Fruit fly (Drosophila melanogaster): ENCODE data around the gene CG31913.

Gene CG31913

dm6 chr2L:5743537-5744148 lies 40.2 kb upstream of the CG31913 start (continued):
- peak; percentile 56; the same call in 1 of the 3 replicates for TF ChIP-seq ase (GFP tag; IDR thresholded peaks at IDR 0.05)
- peak; percentile 11; the same call in 1 of the 2 replicates for TF ChIP-seq E2f1 (GFP tag; IDR thresholded peaks at IDR 0.05)
- no peak for TF ChIP-seq oc (tag; optimal IDR thresholded peaks at IDR 0.05)
- peak; percentile 68 for TF ChIP-seq Rfx (GFP tag; IDR thresholded peaks at IDR 0.05)
- TF ChIP-seq hkb (optimal IDR thresholded peaks at IDR 0.05): no peak
- peak; percentile 55 for TF ChIP-seq hkb (GFP tag; IDR thresholded peaks at IDR 0.05)
- peak; percentile 11 for TF ChIP-seq bab2 (GFP tag; optimal IDR thresholded peaks at IDR 0.05)
- peak; percentile 10 for TF ChIP-seq CG2120 (GFP tag; optimal IDR thresholded peaks at IDR 0.05)
- peak; percentile 37; the same call in 1 of the 2 replicates for TF ChIP-seq Xrp1 (GFP tag; IDR thresholded peaks at IDR 0.05)
- 0 out of 2 replicates have a peak, but pooled peaks have one; percentile 13 for TF ChIP-seq Drgx (GFP tag; IDR thresholded peaks at IDR 0.05)
- TF ChIP-seq CG14441 (GFP tag; IDR thresholded peaks at IDR 0.05): peak; percentile 69
- peak; percentile 47; the same call in 1 of the 2 replicates for TF ChIP-seq HLH3B (GFP tag; IDR thresholded peaks at IDR 0.05)
- TF ChIP-seq CG12391 (tag; optimal IDR thresholded peaks at IDR 0.05): peak; percentile 21
- TF ChIP-seq ci (GFP tag; IDR thresholded peaks at IDR 0.05): peak; percentile 61; the same call in 2 of the 3 replicates
- peak in 1 of 2 experiments; percentile 62 for TF ChIP-seq Hr51 (GFP tag; optimal IDR thresholded peaks at IDR 0.05)
- no peak for TF ChIP-seq Doc2 (GFP tag; IDR thresholded peaks at IDR 0.05)
- TF ChIP-seq dysf (GFP tag; IDR thresholded peaks at IDR 0.05): peak; percentile 32; the same call in 1 of the 3 replicates
- peak; percentile 46 for TF ChIP-seq CG1603 (tag; optimal IDR thresholded peaks at IDR 0.05)
- TF ChIP-seq sc (optimal IDR thresholded peaks at IDR 0.05): no peak
- no peak for TF ChIP-seq sc (GFP tag; optimal IDR thresholded peaks at IDR 0.05)
- 0 out of 2 replicates have a peak, but pooled peaks have one; percentile 20 for TF ChIP-seq H2.0 (GFP tag; IDR thresholded peaks at IDR 0.05)
- TF ChIP-seq CG3065 (GFP tag; optimal IDR thresholded peaks at IDR 0.05): peak; percentile 38
- peak; percentile 38 for TF ChIP-seq CG12219 (GFP tag; optimal IDR thresholded peaks at IDR 0.05)
- peak; percentile 57 for TF ChIP-seq stc (GFP tag; IDR thresholded peaks at IDR 0.05)
- peak; percentile 0 for TF ChIP-seq CG10209 (GFP tag; optimal IDR thresholded peaks at IDR 0.05)
- no peak for TF ChIP-seq CG3281 (GFP tag; optimal IDR thresholded peaks at IDR 0.05)
- TF ChIP-seq fru (optimal IDR thresholded peaks at IDR 0.05): no peak
- peak; percentile 15 for TF ChIP-seq CG12769 (tag; optimal IDR thresholded peaks at IDR 0.05)
- TF ChIP-seq bsh (GFP tag; optimal IDR thresholded peaks at IDR 0.05): peak in 1 of 2 experiments; percentile 21
- TF ChIP-seq CG13296 (GFP tag; optimal IDR thresholded peaks at IDR 0.05): peak; percentile 15
- TF ChIP-seq CG30403 (GFP tag; optimal IDR thresholded peaks at IDR 0.05): peak; percentile 41
- TF ChIP-seq Hmr (GFP tag; optimal IDR thresholded peaks at IDR 0.05): peak; percentile 30
- TF ChIP-seq pan (optimal IDR thresholded peaks at IDR 0.05): no peak
- TF ChIP-seq pan (GFP tag; optimal IDR thresholded peaks at IDR 0.05 in 1 of 2, IDR thresholded peaks at IDR 0.05 in 1 of 2): peak in 1 of 2 experiments; percentile 60
- TF ChIP-seq sens (GFP tag): peak; percentile 73
- peak; percentile 28; the same call in 1 of the 2 replicates for TF ChIP-seq CG11696 (GFP tag; IDR thresholded peaks at IDR 0.05)
- no peak for TF ChIP-seq CG10565 (GFP tag; optimal IDR thresholded peaks at IDR 0.05)
- TF ChIP-seq Med (GFP tag): peak; percentile 60
- TF ChIP-seq CG14860 (GFP tag; IDR thresholded peaks at IDR 0.05; ENCODE audit: partially characterized antibody): no peak
- TF ChIP-seq Meics (GFP tag; optimal IDR thresholded peaks at IDR 0.05): peak; percentile 37
- no peak for TF ChIP-seq crc (GFP tag; optimal IDR thresholded peaks at IDR 0.05)
- TF ChIP-seq CG30431 (GFP tag; optimal IDR thresholded peaks at IDR 0.05): no peak
- no peak for TF ChIP-seq CG7963 (GFP tag; IDR thresholded peaks at IDR 0.05; ENCODE audit: partially characterized antibody)
- TF ChIP-seq CG10267 (tag; optimal IDR thresholded peaks at IDR 0.05): no peak
- peak; percentile 1 for TF ChIP-seq CG17568 (GFP tag; optimal IDR thresholded peaks at IDR 0.05)
- TF ChIP-seq chn (GFP tag; optimal IDR thresholded peaks at IDR 0.05): no peak
- peak; percentile 19; the same call in 1 of the 3 replicates for TF ChIP-seq CG11695 (GFP tag; IDR thresholded peaks at IDR 0.05)
- no peak for TF ChIP-seq CG15696 (tag; optimal IDR thresholded peaks at IDR 0.05)
- peak; percentile 28 for TF ChIP-seq Xbp1 (GFP tag; optimal IDR thresholded peaks at IDR 0.05)

Data from whole organism, embryonic.